Worm (Caenorhabditis elegans) whole organism, L4 larva: Measurements from ENCODE around the gene C05D9.7.
A peak's percentile ranks its signal among the peaks of the same experiment; 100 is the strongest.

Experiments
- F37D6.2 ChIP-seq: sonication (generic microtip); optimal IDR thresholded peaks from 2 replicates; lab custom pipeline; 2016; ENCODE audit warnings: mild to moderate bottlenecking, missing genetic modification characterization, missing compliant biosample characterization
- F44E2.7 ChIP-seq: fragments of 200-800 bp; sonication (Bioruptor generic); IDR thresholded peaks from 2 replicates; pipeline ENCODE4 v2.1.2; 2022; ENCODE audit warnings: missing genetic modification characterization, missing compliant biosample characterization
- T26A8.4 ChIP-seq: fragments of 200-800 bp; sonication (Bioruptor generic); IDR thresholded peaks from 2 replicates; pipeline ENCODE4 v1.3.6; 2022; ENCODE audit warnings: missing genetic modification characterization, missing compliant biosample characterization
- aha-1 ChIP-seq: fragments of 150-350 bp; peaks from one replicate; lab custom pipeline; 2014; ENCODE audit warnings: missing biosample characterization, missing genetic modification characterization
- ceh-82 ChIP-seq: sonication (generic microtip); optimal IDR thresholded peaks from 2 replicates; lab custom pipeline; 2017; ENCODE audit warnings: missing biosample characterization, missing genetic modification characterization
- ces-1 ChIP-seq: fragments of 150-350 bp; sonication (generic microtip); optimal IDR thresholded peaks from 4 replicates; lab custom pipeline; 2014; ENCODE audit warnings: missing biosample characterization, missing genetic modification reagents, missing genetic modification characterization
- ctbp-1 ChIP-seq: fragments of 200-800 bp; sonication (Bioruptor generic); IDR thresholded peaks from 2 replicates; pipeline ENCODE4 v1.3.6; 2022; ENCODE audit warnings: missing genetic modification reagents, missing genetic modification characterization, missing compliant biosample characterization
- daf-16 ChIP-seq, 3 experiments: sonication (generic microtip); optimal IDR thresholded peaks; 2 replicates each; lab custom pipeline; 2016 to 2017; ENCODE audit warnings: missing genetic modification characterization in 3 of 3, missing genetic modification reagents in 3 of 3, mild to moderate bottlenecking in 2 of 3, missing compliant biosample characterization in 2 of 3, missing biosample characterization in 1 of 3, moderate library complexity in 1 of 3
- fos-1 ChIP-seq: fragments of 150-350 bp; optimal IDR thresholded peaks from 2 replicates; lab custom pipeline; 2014; ENCODE audit warnings: missing biosample characterization, missing genetic modification characterization
- hif-1 ChIP-seq, 2 experiments: sonication (generic microtip); optimal IDR thresholded peaks; 2 replicates each; lab custom pipeline; 2016 to 2017; ENCODE audit warnings: missing compliant biosample characterization in 2 of 2, missing genetic modification characterization in 2 of 2, missing genetic modification reagents in 2 of 2, missing genotype in 2 of 2, mild to moderate bottlenecking in 1 of 2
- hlh-11 ChIP-seq: fragments of 200-800 bp; sonication (Bioruptor generic); optimal IDR thresholded peaks from 2 replicates; lab custom pipeline; 2018; ENCODE audit warnings: mild to moderate bottlenecking, missing genetic modification characterization, missing compliant biosample characterization
- hlh-30 ChIP-seq: sonication (generic microtip); optimal IDR thresholded peaks from 2 replicates; lab custom pipeline; 2017; ENCODE audit warnings: antibody characterized with exemption, mild to moderate bottlenecking, missing genetic modification characterization, missing compliant biosample characterization; ENCODE audit not compliant: insufficient read depth
- hmg-1.1 ChIP-seq: fragments of 200-800 bp; sonication (Bioruptor generic); IDR thresholded peaks from 2 replicates; pipeline ENCODE4 v1.3.6; 2022; ENCODE audit warnings: missing genetic modification reagents, missing genetic modification characterization, missing compliant biosample characterization
- jun-1 ChIP-seq: fragments of 150-350 bp; optimal IDR thresholded peaks from 2 replicates; lab custom pipeline; 2014; ENCODE audit warnings: missing biosample characterization, missing genetic modification reagents, missing genetic modification characterization
- lin-13 ChIP-seq: fragments of 150-350 bp; optimal IDR thresholded peaks from 2 replicates; lab custom pipeline; 2014; ENCODE audit warnings: missing biosample characterization, missing genetic modification reagents, missing genetic modification characterization
- lir-3 ChIP-seq: sonication (generic microtip); optimal IDR thresholded peaks from 2 replicates; lab custom pipeline; 2016; ENCODE audit warnings: mild to moderate bottlenecking, missing genetic modification characterization, missing compliant biosample characterization
- lsy-2 ChIP-seq, 2 experiments: fragments of 150-350 bp in 1 of 2; sonication (generic microtip) in 1 of 2; optimal IDR thresholded peaks; 2 replicates each; lab custom pipeline; 2014 to 2017; ENCODE audit warnings: missing biosample characterization in 2 of 2, missing genetic modification characterization in 2 of 2
- mdt-29 ChIP-seq: fragments of 200-800 bp; sonication (Bioruptor generic); IDR thresholded peaks from 2 replicates; pipeline ENCODE4 v1.3.6; 2022; ENCODE audit warnings: missing genetic modification reagents, missing genetic modification characterization, missing compliant biosample characterization
- mep-1 ChIP-seq: fragments of 150-350 bp; sonication (generic microtip); optimal IDR thresholded peaks from 3 replicates; lab custom pipeline; 2014; ENCODE audit warnings: missing biosample characterization, missing genetic modification characterization
- mes-2 ChIP-seq: sonication (generic microtip); optimal IDR thresholded peaks from 2 replicates; lab custom pipeline; 2016; ENCODE audit warnings: missing genotype, mild to moderate bottlenecking, missing genetic modification characterization, missing compliant biosample characterization; ENCODE audit not compliant: poor library complexity, severe bottlenecking
- nhr-10 ChIP-seq: fragments of 150-350 bp; optimal IDR thresholded peaks from 2 replicates; lab custom pipeline; 2014; ENCODE audit warnings: missing biosample characterization, missing genetic modification characterization
- nhr-11 ChIP-seq: fragments of 150-350 bp; optimal IDR thresholded peaks from 2 replicates; lab custom pipeline; 2014; ENCODE audit warnings: missing biosample characterization, missing genetic modification characterization
- nhr-42 ChIP-seq: fragments of 200-800 bp; sonication (Bioruptor generic); IDR thresholded peaks from 2 replicates; pipeline ENCODE4 v1.3.6; 2022; ENCODE audit warnings: missing genetic modification characterization, missing compliant biosample characterization
- nhr-48 ChIP-seq: sonication (generic microtip); optimal IDR thresholded peaks from 2 replicates; lab custom pipeline; 2016; ENCODE audit warnings: mild to moderate bottlenecking, missing genetic modification characterization, missing compliant biosample characterization
- nhr-6 ChIP-seq: fragments of 150-350 bp; optimal IDR thresholded peaks from 2 replicates; lab custom pipeline; 2014; ENCODE audit warnings: missing biosample characterization, missing genetic modification characterization
- rbr-2 ChIP-seq: sonication (generic microtip); optimal IDR thresholded peaks from 2 replicates; lab custom pipeline; 2016; ENCODE audit warnings: missing genotype, missing genetic modification characterization, missing compliant biosample characterization
- set-16 ChIP-seq: fragments of 200-800 bp; sonication (Bioruptor generic); IDR thresholded peaks from 2 replicates; pipeline ENCODE4 v1.3.6; 2022; ENCODE audit warnings: missing genetic modification reagents, missing genetic modification characterization, missing compliant biosample characterization
- tra-1 ChIP-seq: fragments of 200-800 bp; sonication (Bioruptor generic); IDR thresholded peaks from 2 replicates; pipeline ENCODE4 v1.3.6; 2022; ENCODE audit warnings: missing genetic modification reagents, missing genetic modification characterization, missing compliant biosample characterization
- unc-62 ChIP-seq, 3 experiments: fragments of 150-350 bp in 1 of 3; sonication (generic microtip); optimal IDR thresholded peaks in 2 of 3; peaks in 1 of 3; 1 replicate in 1 of 3; 2 replicates in 2 of 3; lab custom pipeline; 2014 to 2017; ENCODE audit warnings: missing biosample characterization in 3 of 3, missing genetic modification characterization in 3 of 3, missing genetic modification reagents in 3 of 3, missing genotype in 1 of 3

Gene C05D9.7

ce11 chrX:1115207-1115606 lies 4.0 kb downstream of the C05D9.7 start:
- peak in 1 of 2 experiments; percentile 78 for TF ChIP-seq unc-62 (GFP tag; optimal IDR thresholded peaks at IDR 0.05 in 1 of 2; lab: Kevin White, UChicago)
- no peak for TF ChIP-seq unc-62 (tag; optimal IDR thresholded peaks at IDR 0.05; lab: Kevin White, UChicago)
- no peak for TF ChIP-seq nhr-48 (tag; lab: Kevin White, UChicago)

ce11 chrX:1111603-1112002 lies 7.6 kb downstream of the C05D9.7 start, which contains the start of gene C05D9.3:
C05D9.3 (plus strand) TSS chrX:1111903.
- TF ChIP-seq unc-62 (GFP tag; optimal IDR thresholded peaks at IDR 0.05 in 1 of 2; lab: Kevin White, UChicago) (peak in 1 of 2 experiments; percentile 2), unc-62 (tag; optimal IDR thresholded peaks at IDR 0.05; lab: Kevin White, UChicago) (no peak), hmg-1.1 (GFP tag; lab: Robert Waterston, UW) (no peak)

ce11 chrX:1110723-1111122 lies 8.5 kb downstream of the C05D9.7 start:
- TF ChIP-seq jun-1 (tag; lab: Kevin White, UChicago) (no peak), hlh-30 (tag; lab: Kevin White, UChicago) (peak; percentile 27), daf-16 (GFP tag; optimal IDR thresholded peaks at IDR 0.05; lab: Kevin White, UChicago) (peak in 1 of 2 experiments; percentile 71), daf-16 (tag; optimal IDR thresholded peaks at IDR 0.05; lab: Kevin White, UChicago) (no peak), tra-1 (GFP tag; lab: Robert Waterston, UW) (0 out of 2 replicates have a peak, but pooled peaks have one; percentile 45), ces-1 (GFP tag; lab: Kevin White, UChicago) (no peak), unc-62 (GFP tag; optimal IDR thresholded peaks at IDR 0.05 in 1 of 2; lab: Kevin White, UChicago) (peak in 1 of 2 experiments; percentile 67), unc-62 (tag; optimal IDR thresholded peaks at IDR 0.05; lab: Kevin White, UChicago) (no peak), aha-1 (peak; percentile 1), hlh-11 (tag; lab: Kevin White, UChicago) (peak; percentile 58)

- TF ChIP-seq ctbp-1 (GFP tag; lab: Robert Waterston, UW) (no peak), fos-1 (tag; lab: Kevin White, UChicago) (no peak), nhr-11 (peak; percentile 26), daf-16 (GFP tag; optimal IDR thresholded peaks at IDR 0.05; lab: Kevin White, UChicago) (peak in 1 of 2 experiments; percentile 56), daf-16 (tag; optimal IDR thresholded peaks at IDR 0.05; lab: Kevin White, UChicago) (no peak), unc-62 (GFP tag; optimal IDR thresholded peaks at IDR 0.05 in 1 of 2; lab: Kevin White, UChicago) (peak in 1 of 2 experiments; percentile 91), unc-62 (tag; optimal IDR thresholded peaks at IDR 0.05; lab: Kevin White, UChicago) (no peak), set-16 (no peak), nhr-10 (tag; lab: Kevin White, UChicago) (no peak)
Measured at ce11 chrX:1108874-1109273, 10.3 kb downstream of the C05D9.7 start.

ce11 chrX:1107758-1108157 lies 11.4 kb downstream of the C05D9.7 start, which contains the start of gene C05D9.4:
C05D9.4 (plus strand) TSS chrX:1108058.
- TF ChIP-seq mdt-29 (GFP tag; lab: Robert Waterston, UW) (no peak), F44E2.7 (GFP tag; lab: Robert Waterston, UW) (no peak), T26A8.4 (GFP tag; lab: Robert Waterston, UW) (no peak), nhr-10 (tag; lab: Kevin White, UChicago) (no peak)

ce11 chrX:1103702-1104262 lies 15.4 kb downstream of the C05D9.7 start, which contains the start of gene ife-4:
ife-4 (plus strand) TSS chrX:1104212.
- TF ChIP-seq mep-1 (tag; lab: Kevin White, UChicago) (peak; percentile 74), T26A8.4 (GFP tag; lab: Robert Waterston, UW) (no peak), lsy-2 (tag; optimal IDR thresholded peaks at IDR 0.05; lab: Kevin White, UChicago) (peak in 1 of 2 experiments; percentile 49), nhr-6 (peak; percentile 72), ceh-82 (no peak), hlh-30 (tag; lab: Kevin White, UChicago) (peak; percentile 25), F37D6.2 (tag; lab: Kevin White, UChicago) (peak; percentile 1), rbr-2 (tag; lab: Kevin White, UChicago) (peak; percentile 46), lir-3 (tag; lab: Kevin White, UChicago) (no peak), hmg-1.1 (GFP tag; lab: Robert Waterston, UW) (peak; percentile 75), hif-1 (tag; optimal IDR thresholded peaks at IDR 0.05; lab: Kevin White, UChicago) (peak in 1 of 2 experiments; percentile 13), mes-2 (peak; percentile 71), nhr-42 (GFP tag; lab: Robert Waterston, UW) (no peak), lin-13 (GFP tag; lab: Kevin White, UChicago) (no peak)
